Worm (Caenorhabditis elegans): Measurements from ENCODE around the gene lex-1.

DNA sequence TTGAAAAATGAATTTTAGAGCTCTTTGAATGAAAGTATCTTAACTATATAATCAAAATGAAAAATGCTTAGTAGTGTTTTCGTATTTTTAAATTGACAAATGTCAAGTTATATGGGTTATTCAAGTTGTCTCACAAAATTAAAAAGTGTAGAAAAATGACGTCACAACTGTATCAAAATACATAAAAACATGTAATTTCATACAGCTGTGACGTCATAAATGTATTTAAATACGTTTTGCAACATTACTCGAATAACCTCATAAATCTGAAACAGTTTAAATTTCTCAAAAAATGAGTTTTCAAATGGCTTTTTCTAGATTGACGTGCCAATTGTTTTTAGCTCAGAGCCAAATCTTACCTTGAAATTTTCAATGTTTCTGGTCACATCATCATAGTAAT, 30.5 kb downstream of the lex-1 start:
- TF ChIP-seq mdl-1 (tag; optimal IDR thresholded peaks at IDR 0.05), result no peak
- no peak for TF ChIP-seq attf-4 (tag; optimal IDR thresholded peaks at IDR 0.05)
- no peak for TF ChIP-seq snpc-1.2 (GFP tag; IDR thresholded peaks at IDR 0.05)
- no peak for TF ChIP-seq Y105C5A.15 (GFP tag; IDR thresholded peaks at IDR 0.05)
- no peak for TF ChIP-seq T26A8.4 (GFP tag; IDR thresholded peaks at IDR 0.05)
- no peak for TF ChIP-seq nhr-102 (tag; optimal IDR thresholded peaks at IDR 0.05)
- TF ChIP-seq dmd-6 (GFP tag; IDR thresholded peaks at IDR 0.05), result no peak
- no peak for TF ChIP-seq lim-7 (GFP tag; IDR thresholded peaks at IDR 0.05)
- no peak for TF ChIP-seq mxl-2 (GFP tag; conservative IDR thresholded peaks at IDR 0.05)
- TF ChIP-seq ceh-28 (tag; optimal IDR thresholded peaks at IDR 0.05), result no peak
- no peak for TF ChIP-seq nhr-25 (tag; optimal IDR thresholded peaks at IDR 0.05; ENCODE audit: borderline replicate concordance, insufficient read depth)
- no peak for TF ChIP-seq R02D3.7 (tag; optimal IDR thresholded peaks at IDR 0.05)
- TF ChIP-seq lin-13 (GFP tag; optimal IDR thresholded peaks at IDR 0.05), result no peak
